Worm (Caenorhabditis elegans) whole organism, mixed stage, embryonic: Measurements from ENCODE around the gene ceh-22.

ENCODE experiments used
- M03D4.4 ChIP-seq: sonication (generic microtip); optimal IDR thresholded peaks from 2 replicates; lab custom pipeline; 2017; ENCODE audit warnings: mild to moderate bottlenecking, missing genetic modification characterization, missing compliant biosample characterization
- bed-3 ChIP-seq: fragments of 200-800 bp; sonication (Bioruptor generic); optimal IDR thresholded peaks from 3 replicates; lab custom pipeline; 2018; ENCODE audit warnings: mild to moderate bottlenecking, missing genetic modification characterization, moderate library complexity, missing compliant biosample characterization
- ceh-39 ChIP-seq: fragments of 150-350 bp; optimal IDR thresholded peaks from 2 replicates; lab custom pipeline; 2014; ENCODE audit warnings: missing biosample characterization, missing genetic modification characterization
- ceh-43 ChIP-seq: fragments of 200-800 bp; sonication (Bioruptor generic); optimal IDR thresholded peaks from 2 replicates; lab custom pipeline; 2018; ENCODE audit warnings: mild to moderate bottlenecking, missing genetic modification characterization, moderate library complexity, missing compliant biosample characterization
- ceh-83 ChIP-seq: fragments of 200-800 bp; sonication (Bioruptor generic); optimal IDR thresholded peaks from 2 replicates; lab custom pipeline; 2018; ENCODE audit warnings: mild to moderate bottlenecking, missing genetic modification characterization, missing compliant biosample characterization
- ces-1 ChIP-seq: fragments of 150-350 bp; optimal IDR thresholded peaks from 2 replicates; lab custom pipeline; 2014; ENCODE audit warnings: missing biosample characterization, missing genetic modification reagents, missing genetic modification characterization
- cnd-1 ChIP-seq: fragments of 200-800 bp; sonication (Bioruptor generic); optimal IDR thresholded peaks from 2 replicates; lab custom pipeline; 2018; ENCODE audit warnings: mild to moderate bottlenecking, missing genetic modification characterization, missing compliant biosample characterization
- drap-1 ChIP-seq: fragments of 200-800 bp; sonication (Bioruptor generic); optimal IDR thresholded peaks from 3 replicates; lab custom pipeline; 2018; ENCODE audit warnings: mild to moderate bottlenecking, missing genetic modification characterization, missing compliant biosample characterization
- elt-1 ChIP-seq: sonication (generic microtip); optimal IDR thresholded peaks from 2 replicates; lab custom pipeline; 2017; ENCODE audit warnings: missing genetic modification characterization, mild to moderate bottlenecking, missing compliant biosample characterization, antibody characterized with exemption, moderate library complexity, borderline replicate concordance; ENCODE audit not compliant: insufficient read depth
- elt-3 ChIP-seq: fragments of 150-350 bp; optimal IDR thresholded peaks from 2 replicates; lab custom pipeline; 2014; ENCODE audit warnings: missing biosample characterization, missing genetic modification characterization
- flh-1 ChIP-seq: fragments of 200-800 bp; sonication (Bioruptor generic); optimal IDR thresholded peaks from 2 replicates; lab custom pipeline; 2018; ENCODE audit warnings: mild to moderate bottlenecking, missing genetic modification characterization, moderate library complexity, missing compliant biosample characterization
- ham-2 ChIP-seq: fragments of 200-800 bp; sonication (Bioruptor generic); optimal IDR thresholded peaks from 2 replicates; lab custom pipeline; 2018; ENCODE audit warnings: mild to moderate bottlenecking, missing genetic modification characterization, missing compliant biosample characterization
- lin-13 ChIP-seq: fragments of 150-350 bp; optimal IDR thresholded peaks from 2 replicates; lab custom pipeline; 2014; ENCODE audit warnings: missing biosample characterization, missing genetic modification characterization
- lin-32 ChIP-seq: fragments of 200-800 bp; sonication (Bioruptor generic); optimal IDR thresholded peaks from 2 replicates; lab custom pipeline; 2018; ENCODE audit warnings: mild to moderate bottlenecking, missing genetic modification characterization, missing compliant biosample characterization
- lsy-2 ChIP-seq: fragments of 150-350 bp; optimal IDR thresholded peaks from 2 replicates; lab custom pipeline; 2014; ENCODE audit warnings: missing biosample characterization, missing genetic modification characterization
- mab-5 ChIP-seq: fragments of 150-350 bp; optimal IDR thresholded peaks from 2 replicates; lab custom pipeline; 2014; ENCODE audit warnings: missing biosample characterization, missing genetic modification characterization
- mls-2 ChIP-seq: sonication (generic microtip); optimal IDR thresholded peaks from 2 replicates; lab custom pipeline; 2016; ENCODE audit warnings: mild to moderate bottlenecking, missing genetic modification characterization, moderate library complexity, missing compliant biosample characterization
- nhr-2 ChIP-seq: fragments of 150-350 bp; optimal IDR thresholded peaks from 2 replicates; lab custom pipeline; 2014; ENCODE audit warnings: missing biosample characterization, missing genetic modification characterization
- nhr-237 ChIP-seq: fragments of 150-350 bp; optimal IDR thresholded peaks from 2 replicates; lab custom pipeline; 2014; ENCODE audit warnings: missing biosample characterization, missing genetic modification characterization
- nhr-28 ChIP-seq: fragments of 150-350 bp; optimal IDR thresholded peaks from 2 replicates; lab custom pipeline; 2014; ENCODE audit warnings: missing biosample characterization, missing genetic modification characterization
- nhr-76 ChIP-seq: sonication (generic microtip); optimal IDR thresholded peaks from 2 replicates; lab custom pipeline; 2017; ENCODE audit warnings: missing biosample characterization, missing genetic modification characterization
- sem-2 ChIP-seq: fragments of 200-800 bp; sonication (Bioruptor generic); optimal IDR thresholded peaks from 2 replicates; lab custom pipeline; 2018; ENCODE audit warnings: mild to moderate bottlenecking, missing genetic modification characterization, missing compliant biosample characterization
- snpc-4 ChIP-seq: fragments of 150-350 bp; optimal IDR thresholded peaks from 2 replicates; lab custom pipeline; 2014; ENCODE audit warnings: missing biosample characterization, missing genetic modification characterization
- tbx-8 ChIP-seq: fragments of 200-800 bp; sonication (Bioruptor generic); optimal IDR thresholded peaks from 2 replicates; lab custom pipeline; 2018; ENCODE audit warnings: mild to moderate bottlenecking, missing genetic modification characterization, moderate library complexity, missing compliant biosample characterization
- unc-120 ChIP-seq: sonication (generic microtip); optimal IDR thresholded peaks from 2 replicates; lab custom pipeline; 2017; ENCODE audit warnings: missing genetic modification characterization, missing compliant biosample characterization; ENCODE audit not compliant: poor library complexity, severe bottlenecking
- unc-39 ChIP-seq: fragments of 150-350 bp; optimal IDR thresholded peaks from 2 replicates; lab custom pipeline; 2014; ENCODE audit warnings: missing biosample characterization, missing genetic modification characterization
- zip-8 ChIP-seq: fragments of 150-350 bp; optimal IDR thresholded peaks from 2 replicates; lab custom pipeline; 2014; ENCODE audit warnings: missing biosample characterization, missing genetic modification characterization
- ztf-11 ChIP-seq: fragments of 150-350 bp; optimal IDR thresholded peaks from 2 replicates; lab custom pipeline; 2014; ENCODE audit warnings: missing biosample characterization, missing genetic modification characterization

Gene ceh-22

ce11 chrV:10670817-10671216 lies 901 bp upstream of the ceh-22 start:
- no peak for TF ChIP-seq ces-1 (GFP tag; lab: Kevin White, UChicago)
- TF ChIP-seq mab-5 (tag; lab: Kevin White, UChicago), result no peak
- no peak for TF ChIP-seq ztf-11 (tag; lab: Kevin White, UChicago)
- TF ChIP-seq nhr-2 (tag; lab: Kevin White, UChicago), result peak; percentile 51
- TF ChIP-seq M03D4.4 (tag; lab: Kevin White, UChicago), result no peak
- no peak for TF ChIP-seq nhr-237 (tag; lab: Kevin White, UChicago)
- TF ChIP-seq ceh-39, result no peak

- TF ChIP-seq lsy-2 (tag; lab: Kevin White, UChicago) (no peak), ces-1 (GFP tag; lab: Kevin White, UChicago) (peak; percentile 2), snpc-4 (tag; lab: Kevin White, UChicago) (no peak), bed-3 (GFP tag; lab: Kevin White, UChicago) (no peak)
- TF ChIP-seq, all 35 proteins: peak for 1
Observed at ce11 chrV:10672601-10673000, 883 bp downstream of the ceh-22 start.

- TF ChIP-seq lin-32 (GFP tag; lab: Kevin White, UChicago) (no peak), ces-1 (GFP tag; lab: Kevin White, UChicago) (peak; percentile 81)
- TF ChIP-seq, all 35 proteins: peak for 1
Observed at ce11 chrV:10675978-10676377, 4.3 kb downstream of the ceh-22 start.

ce11 chrV:10677459-10677858 lies 5.7 kb downstream of the ceh-22 start:
- TF ChIP-seq nhr-76 (tag; lab: Kevin White, UChicago) (no peak), ces-1 (GFP tag; lab: Kevin White, UChicago) (peak; percentile 8)

ce11 chrV:10679080-10679479 lies 7.4 kb downstream of the ceh-22 start:
- TF ChIP-seq zip-8 (tag; lab: Kevin White, UChicago) (no peak), ceh-39 (no peak), ham-2 (GFP tag; lab: Kevin White, UChicago) (peak; percentile 23), lsy-2 (tag; lab: Kevin White, UChicago) (no peak), ceh-43 (GFP tag; lab: Kevin White, UChicago) (no peak), lin-13 (no peak)

- TF ChIP-seq elt-3 (tag; lab: Kevin White, UChicago), result no peak
- TF ChIP-seq ces-1 (GFP tag; lab: Kevin White, UChicago), result peak; percentile 68
- no peak for TF ChIP-seq unc-39
- TF ChIP-seq bed-3 (GFP tag; lab: Kevin White, UChicago), result no peak
- peak; percentile 83 for TF ChIP-seq lsy-2 (tag; lab: Kevin White, UChicago)
- TF ChIP-seq lin-13, result no peak
- TF ChIP-seq nhr-28 (tag; lab: Kevin White, UChicago), result no peak
- no peak for TF ChIP-seq ceh-43 (GFP tag; lab: Kevin White, UChicago)
- no peak for TF ChIP-seq flh-1 (GFP tag; lab: Kevin White, UChicago)
Observed at ce11 chrV:10679990-10680602, 8.4 kb downstream of the ceh-22 start.

- TF ChIP-seq tbx-8 (GFP tag; lab: Kevin White, UChicago) (no peak), ztf-11 (tag; lab: Kevin White, UChicago) (no peak), nhr-28 (tag; lab: Kevin White, UChicago) (no peak), unc-120 (tag; lab: Kevin White, UChicago) (peak; percentile 67), ceh-83 (GFP tag; lab: Kevin White, UChicago) (peak; percentile 65)
Observed at ce11 chrV:10681117-10681959, 9.6 kb downstream of the ceh-22 start.

ce11 chrV:10682122-10682521 lies 10.4 kb downstream of the ceh-22 start, which contains the start of gene gsp-1:
Gene gsp-1 (plus strand): TSS chrV:10682422.
- TF ChIP-seq cnd-1 (no peak), unc-120 (tag; lab: Kevin White, UChicago) (no peak), elt-3 (tag; lab: Kevin White, UChicago) (no peak), sem-2 (GFP tag; lab: Kevin White, UChicago) (no peak), mls-2 (no peak), elt-1 (tag; lab: Kevin White, UChicago) (no peak), snpc-4 (tag; lab: Kevin White, UChicago) (no peak), drap-1 (GFP tag; lab: Kevin White, UChicago) (no peak), zip-8 (tag; lab: Kevin White, UChicago) (no peak), flh-1 (GFP tag; lab: Kevin White, UChicago) (no peak), tbx-8 (GFP tag; lab: Kevin White, UChicago) (no peak), ceh-39 (no peak), lin-32 (GFP tag; lab: Kevin White, UChicago) (no peak), nhr-237 (tag; lab: Kevin White, UChicago) (no peak), nhr-76 (tag; lab: Kevin White, UChicago) (no peak)
